Worm (Caenorhabditis elegans) whole organism, L3 larva: ENCODE data around the gene C17C3.15.
A peak's percentile ranks its signal among the peaks of the same experiment; 100 is the strongest.

Experiments
- R02D3.7 ChIP-seq: fragments of 150-350 bp; optimal IDR thresholded peaks from 2 replicates; lab custom pipeline; 2014; ENCODE audit warnings: missing biosample characterization, missing genetic modification characterization
- ZK546.5 ChIP-seq: sonication (generic microtip); optimal IDR thresholded peaks from 2 replicates; lab custom pipeline; 2017; ENCODE audit warnings: missing biosample characterization, missing genetic modification characterization
- aly-2 ChIP-seq: fragments of 150-350 bp; optimal IDR thresholded peaks from 2 replicates; lab custom pipeline; 2014; ENCODE audit warnings: missing biosample characterization, missing genetic modification characterization
- ama-1 ChIP-seq: fragments of 150-350 bp; optimal IDR thresholded peaks from 2 replicates; lab custom pipeline; 2018
- ceh-16 ChIP-seq: sonication (generic microtip); optimal IDR thresholded peaks from 2 replicates; lab custom pipeline; 2017; ENCODE audit warnings: missing biosample characterization, missing genetic modification characterization
- ceh-28 ChIP-seq: fragments of 150-350 bp; optimal IDR thresholded peaks from 2 replicates; lab custom pipeline; 2014; ENCODE audit warnings: missing biosample characterization, missing genetic modification reagents, missing genetic modification characterization
- ceh-82 ChIP-seq: fragments of 150-350 bp; optimal IDR thresholded peaks from 2 replicates; lab custom pipeline; 2014; ENCODE audit warnings: missing biosample characterization, missing genetic modification characterization
- daf-12 ChIP-seq: fragments of 150-350 bp; optimal IDR thresholded peaks from 2 replicates; lab custom pipeline; 2014; ENCODE audit warnings: missing biosample characterization, missing genetic modification reagents, missing genetic modification characterization
- egl-27 ChIP-seq: sonication (generic microtip); optimal IDR thresholded peaks from 4 replicates; lab custom pipeline; 2017; ENCODE audit warnings: missing biosample characterization, missing genetic modification reagents, missing genetic modification characterization
- elt-1 ChIP-seq: fragments of 150-350 bp; optimal IDR thresholded peaks from 2 replicates; lab custom pipeline; 2014; ENCODE audit warnings: missing biosample characterization, missing genetic modification characterization
- elt-2 ChIP-seq: sonication (generic microtip); optimal IDR thresholded peaks from 2 replicates; lab custom pipeline; 2016; ENCODE audit warnings: missing genetic modification reagents, mild to moderate bottlenecking, missing genetic modification characterization, missing compliant biosample characterization
- eor-1 ChIP-seq, 2 experiments: fragments of 150-350 bp; optimal IDR thresholded peaks; 2 replicates each; lab custom pipeline; 2014 to 2018; ENCODE audit warnings: missing biosample characterization in 2 of 2, missing genetic modification characterization in 2 of 2
- fkh-2 ChIP-seq: fragments of 150-350 bp; optimal IDR thresholded peaks from 2 replicates; lab custom pipeline; 2014; ENCODE audit warnings: missing biosample characterization, missing genetic modification reagents, missing genetic modification characterization
- fos-1 ChIP-seq: fragments of 150-350 bp; optimal IDR thresholded peaks from 2 replicates; lab custom pipeline; 2014; ENCODE audit warnings: missing biosample characterization, missing genetic modification characterization
- hmg-11 ChIP-seq: sonication (generic microtip); optimal IDR thresholded peaks from 2 replicates; lab custom pipeline; 2016; ENCODE audit warnings: missing genetic modification characterization, missing compliant biosample characterization
- jun-1 ChIP-seq: fragments of 150-350 bp; optimal IDR thresholded peaks from 2 replicates; lab custom pipeline; 2014; ENCODE audit warnings: missing biosample characterization, missing genetic modification reagents, missing genetic modification characterization
- lin-15B ChIP-seq: fragments of 150-350 bp; optimal IDR thresholded peaks from 2 replicates; lab custom pipeline; 2014; ENCODE audit warnings: missing biosample characterization, missing genetic modification characterization
- lsy-12 ChIP-seq: sonication (generic microtip); optimal IDR thresholded peaks from 2 replicates; lab custom pipeline; 2016; ENCODE audit warnings: mild to moderate bottlenecking, missing genetic modification characterization, missing compliant biosample characterization
- mdl-1 ChIP-seq: fragments of 150-350 bp; optimal IDR thresholded peaks from 2 replicates; lab custom pipeline; 2014; ENCODE audit warnings: missing biosample characterization, missing genetic modification characterization
- mml-1 ChIP-seq: fragments of 150-350 bp; sonication (generic microtip); optimal IDR thresholded peaks from 3 replicates; lab custom pipeline; 2014; ENCODE audit warnings: missing biosample characterization, missing genetic modification characterization
- nfya-1 ChIP-seq: sonication (generic microtip); optimal IDR thresholded peaks from 2 replicates; lab custom pipeline; 2017; ENCODE audit warnings: missing genetic modification characterization, mild to moderate bottlenecking, missing compliant biosample characterization, antibody characterized with exemption, moderate library complexity; ENCODE audit not compliant: insufficient read depth
- nhr-23 ChIP-seq: fragments of 150-350 bp; optimal IDR thresholded peaks from 2 replicates; lab custom pipeline; 2014; ENCODE audit warnings: missing biosample characterization, missing genetic modification reagents, missing genetic modification characterization
- nhr-237 ChIP-seq: fragments of 150-350 bp; optimal IDR thresholded peaks from 2 replicates; lab custom pipeline; 2014; ENCODE audit warnings: missing biosample characterization, missing genetic modification characterization
- nhr-25 ChIP-seq: sonication (generic microtip); optimal IDR thresholded peaks from 2 replicates; lab custom pipeline; 2017; ENCODE audit warnings: missing biosample characterization, missing genetic modification characterization
- nhr-28 ChIP-seq: fragments of 150-350 bp; optimal IDR thresholded peaks from 2 replicates; lab custom pipeline; 2014; ENCODE audit warnings: missing biosample characterization, missing genetic modification characterization
- nhr-43 ChIP-seq: sonication (generic microtip); optimal IDR thresholded peaks from 2 replicates; lab custom pipeline; 2016; ENCODE audit warnings: mild to moderate bottlenecking, missing genetic modification characterization, missing compliant biosample characterization; ENCODE audit not compliant: poor library complexity, severe bottlenecking
- nhr-67 ChIP-seq: fragments of 150-350 bp; optimal IDR thresholded peaks from 2 replicates; lab custom pipeline; 2014; ENCODE audit warnings: missing biosample characterization, missing genetic modification characterization
- nhr-76 ChIP-seq: fragments of 150-350 bp; sonication (generic microtip); optimal IDR thresholded peaks from 5 replicates; lab custom pipeline; 2014; ENCODE audit warnings: missing biosample characterization, missing genetic modification characterization
- nhr-77 ChIP-seq: fragments of 150-350 bp; optimal IDR thresholded peaks from 2 replicates; lab custom pipeline; 2014; ENCODE audit warnings: missing biosample characterization, missing genetic modification characterization
- pha-4 ChIP-seq: fragments of 150-350 bp; optimal IDR thresholded peaks from 2 replicates; lab custom pipeline; 2014; ENCODE audit warnings: missing biosample characterization, missing genetic modification reagents, missing genetic modification characterization
- pqm-1 ChIP-seq: fragments of 150-350 bp; optimal IDR thresholded peaks from 2 replicates; lab custom pipeline; 2017; ENCODE audit warnings: missing biosample characterization, missing genetic modification characterization, inconsistent platforms
- skn-1 ChIP-seq: fragments of 150-350 bp; optimal IDR thresholded peaks from 2 replicates; lab custom pipeline; 2014; ENCODE audit warnings: missing biosample characterization, missing genetic modification characterization
- snpc-4 ChIP-seq: fragments of 150-350 bp; optimal IDR thresholded peaks from 2 replicates; lab custom pipeline; 2014; ENCODE audit warnings: missing biosample characterization, missing genetic modification characterization
- unc-62 ChIP-seq: fragments of 150-350 bp; sonication (generic microtip); optimal IDR thresholded peaks from 4 replicates; lab custom pipeline; 2014; ENCODE audit warnings: missing biosample characterization, missing genetic modification reagents, missing genetic modification characterization
- zag-1 ChIP-seq: fragments of 150-350 bp; optimal IDR thresholded peaks from 2 replicates; lab custom pipeline; 2014; ENCODE audit warnings: missing biosample characterization, missing genetic modification characterization
- ztf-11 ChIP-seq: fragments of 150-350 bp; optimal IDR thresholded peaks from 2 replicates; lab custom pipeline; 2014; ENCODE audit warnings: missing biosample characterization, missing genetic modification characterization
- ztf-4 ChIP-seq: fragments of 150-350 bp; optimal IDR thresholded peaks from 2 replicates; lab custom pipeline; 2014; ENCODE audit warnings: missing biosample characterization, missing genetic modification characterization

C17C3.15 gene

DNA sequence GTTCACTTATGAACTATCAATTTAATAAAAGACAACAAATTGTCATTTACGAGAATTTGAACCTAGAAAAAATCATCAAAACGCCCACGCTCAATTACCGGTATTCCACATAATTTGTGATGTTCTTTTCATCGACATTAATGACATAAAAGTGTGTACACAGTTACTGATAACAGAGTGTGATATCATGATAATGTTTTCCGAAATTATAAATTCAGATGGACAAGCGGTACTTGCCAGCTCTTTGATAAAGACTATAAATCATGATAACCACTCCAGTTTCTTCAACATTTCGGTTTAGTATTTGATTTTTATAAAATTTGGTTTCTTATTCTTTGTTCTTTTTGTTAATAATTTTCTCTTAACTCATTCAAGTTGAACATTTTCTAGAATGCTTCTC lies 15.3 kb downstream of the C17C3.15 start, which contains the start of gene lys-8:
Gene lys-8 (plus strand): TSS at position 391 of the 400 bp plus-strand sequence.
- TF ChIP-seq pha-4 (tag; lab: Kevin White, UChicago) (peak; percentile 65), pqm-1 (tag; lab: Kevin White, UChicago) (peak; percentile 97), elt-1 (tag; lab: Kevin White, UChicago) (no peak), zag-1 (tag; lab: Kevin White, UChicago) (no peak), ceh-16 (tag; lab: Kevin White, UChicago) (no peak), hmg-11 (tag; lab: Kevin White, UChicago) (no peak), lin-15B (tag; lab: Kevin White, UChicago) (no peak), ama-1 (lab: Kevin White, UChicago) (no peak), eor-1 (tag; optimal IDR thresholded peaks at IDR 0.05; lab: Kevin White, UChicago) (no peak), nhr-67 (no peak), nhr-76 (tag; lab: Kevin White, UChicago) (no peak), ZK546.5 (tag; lab: Kevin White, UChicago) (no peak), nhr-25 (no peak), daf-12 (no peak), R02D3.7 (no peak), egl-27 (no peak), nfya-1 (tag; lab: Kevin White, UChicago) (no peak), nhr-28 (tag; lab: Kevin White, UChicago) (no peak), aly-2 (no peak), unc-62 (GFP tag; lab: Kevin White, UChicago) (no peak), snpc-4 (tag; lab: Kevin White, UChicago) (peak; percentile 13), ztf-4 (no peak), mdl-1 (tag; lab: Kevin White, UChicago) (no peak), ceh-28 (tag; lab: Kevin White, UChicago) (no peak), nhr-237 (tag; lab: Kevin White, UChicago) (no peak), mml-1 (tag; lab: Kevin White, UChicago) (no peak), fos-1 (tag; lab: Kevin White, UChicago) (no peak), jun-1 (peak; percentile 52), elt-2 (tag; lab: Kevin White, UChicago) (peak; percentile 100), nhr-23 (tag; lab: Kevin White, UChicago) (no peak), ceh-82 (tag; lab: Kevin White, UChicago) (no peak)

DNA sequence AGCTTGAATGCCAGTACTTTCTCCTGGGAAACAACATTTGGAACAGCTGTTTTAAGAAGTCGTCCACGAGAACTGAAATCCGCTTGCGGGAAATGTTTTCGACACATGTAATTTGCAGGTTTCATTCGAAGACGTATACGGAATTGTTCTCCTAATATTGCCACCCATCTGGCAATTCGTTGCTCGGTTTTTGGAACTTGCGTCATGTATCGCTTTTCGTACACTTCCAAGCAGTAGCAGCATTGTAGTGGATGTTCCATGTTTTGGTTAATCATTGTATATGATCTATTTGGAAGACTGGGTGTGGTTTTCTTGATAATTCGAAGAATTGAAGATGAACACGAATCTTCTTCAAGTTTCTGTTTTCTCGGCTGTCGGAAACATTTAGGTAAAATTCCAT lies 17.3 kb downstream of the C17C3.15 start:
- TF ChIP-seq eor-1 (tag; optimal IDR thresholded peaks at IDR 0.05; lab: Kevin White, UChicago) (no peak), nhr-28 (tag; lab: Kevin White, UChicago) (no peak), fos-1 (tag; lab: Kevin White, UChicago) (no peak), egl-27 (no peak), unc-62 (GFP tag; lab: Kevin White, UChicago) (no peak), hmg-11 (tag; lab: Kevin White, UChicago) (no peak), jun-1 (no peak), aly-2 (no peak), lsy-12 (tag; lab: Kevin White, UChicago) (no peak), snpc-4 (tag; lab: Kevin White, UChicago) (no peak), ceh-82 (tag; lab: Kevin White, UChicago) (no peak), ama-1 (lab: Kevin White, UChicago) (no peak), lin-15B (tag; lab: Kevin White, UChicago) (no peak), nhr-77 (tag; lab: Kevin White, UChicago) (no peak), ceh-16 (tag; lab: Kevin White, UChicago) (no peak), nfya-1 (tag; lab: Kevin White, UChicago) (no peak)

DNA sequence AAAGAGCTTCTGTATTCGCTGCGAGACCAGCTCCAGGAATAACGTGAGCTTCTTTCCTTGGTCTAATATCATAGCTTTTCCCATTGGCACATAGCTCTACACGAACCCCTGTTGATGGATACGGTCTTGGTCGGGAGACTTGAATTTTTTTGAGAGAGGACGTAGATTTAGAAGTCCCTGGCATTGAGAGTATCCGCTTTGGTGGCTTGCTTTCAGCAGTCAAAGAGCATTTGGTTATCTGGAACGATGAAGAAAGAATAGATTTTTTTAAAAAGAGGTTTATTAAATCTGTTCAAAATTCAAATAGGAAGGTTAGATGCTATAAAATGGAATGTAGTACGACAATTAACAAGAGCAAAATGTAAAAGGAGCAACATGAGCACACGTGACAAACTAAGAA lies 19.2 kb downstream of the C17C3.15 start, which contains the start of gene C17G10.13:
Gene C17G10.13 (minus strand): TSS at position 101 of the 400 bp plus-strand sequence.
- TF ChIP-seq nhr-28 (tag; lab: Kevin White, UChicago) (no peak), elt-2 (tag; lab: Kevin White, UChicago) (peak; percentile 5)

DNA sequence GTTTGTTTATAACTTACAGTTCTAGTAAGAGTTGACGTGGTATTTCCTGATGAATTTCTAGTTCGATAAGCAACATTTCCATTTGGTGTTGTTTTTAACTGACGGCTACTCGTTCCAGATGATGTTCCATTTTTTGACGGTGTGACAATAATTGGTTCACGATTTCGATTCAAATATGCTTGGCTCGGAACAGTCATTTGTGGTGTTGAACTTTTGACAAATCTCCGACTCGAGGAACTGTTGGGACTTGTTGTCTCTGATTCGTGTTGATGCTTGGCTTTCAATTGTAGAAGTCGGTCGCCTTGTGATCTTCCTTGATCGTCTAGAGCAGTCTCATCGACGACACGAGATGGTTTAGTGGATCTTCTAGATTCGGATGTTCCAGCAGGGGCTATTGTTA lies 21.1 kb downstream of the C17C3.15 start:
- TF ChIP-seq lsy-12 (tag; lab: Kevin White, UChicago): no peak
- TF ChIP-seq ztf-11 (tag; lab: Kevin White, UChicago): no peak
- TF ChIP-seq fkh-2 (tag; lab: Kevin White, UChicago): no peak
- TF ChIP-seq nhr-67: no peak
- no peak for TF ChIP-seq ceh-16 (tag; lab: Kevin White, UChicago)
- TF ChIP-seq skn-1: no peak
- TF ChIP-seq nhr-43 (tag; lab: Kevin White, UChicago): no peak
- no peak for TF ChIP-seq nhr-237 (tag; lab: Kevin White, UChicago)
- TF ChIP-seq nhr-25: no peak
